Worm (Caenorhabditis elegans) whole organism, midembryonic: ENCODE results near the gene T21H3.1.

Source experiments
- T22C8.4 ChIP-seq: fragments of 200-800 bp; sonication (Bioruptor generic); IDR thresholded peaks from 2 replicates; pipeline ENCODE4 v1.3.6; 2022; ENCODE audit warnings: missing genetic modification characterization, missing compliant biosample characterization
- cog-1 ChIP-seq: sonication (generic microtip); optimal IDR thresholded peaks from 2 replicates; lab custom pipeline; 2016; ENCODE audit warnings: missing genetic modification characterization, missing compliant biosample characterization
- flt-1 ChIP-seq: fragments of 200-800 bp; sonication (Bioruptor generic); IDR thresholded peaks from 2 replicates; pipeline ENCODE4 v1.3.6; 2022; ENCODE audit warnings: missing genetic modification characterization, missing compliant biosample characterization
- klf-2 ChIP-seq: fragments of 200-800 bp; sonication (Bioruptor generic); conservative IDR thresholded peaks from 2 replicates; pipeline ENCODE4 v1.3.6; 2022; ENCODE audit warnings: missing genetic modification reagents, missing genetic modification characterization, missing compliant biosample characterization
- med-1 ChIP-seq: sonication (generic microtip); optimal IDR thresholded peaks from 2 replicates; lab custom pipeline; 2017; ENCODE audit warnings: missing genetic modification characterization, mild to moderate bottlenecking, missing compliant biosample characterization, antibody characterized with exemption, missing genetic modification reagents; ENCODE audit not compliant: insufficient read depth
- ref-1 ChIP-seq: fragments of 200-800 bp; sonication (Bioruptor generic); conservative IDR thresholded peaks from 2 replicates; pipeline ENCODE4 v1.3.6; 2022; ENCODE audit warnings: missing genetic modification reagents, missing genetic modification characterization, missing compliant biosample characterization
- tab-1 ChIP-seq: fragments of 200-800 bp; sonication (Bioruptor generic); IDR thresholded peaks from 2 replicates; pipeline ENCODE4 v1.3.6; 2022; ENCODE audit warnings: missing genetic modification characterization, missing compliant biosample characterization
- ztf-23 ChIP-seq: fragments of 200-800 bp; sonication (Bioruptor generic); IDR thresholded peaks from 2 replicates; pipeline ENCODE4 v1.3.6; 2022; ENCODE audit warnings: missing genetic modification reagents, missing genetic modification characterization, missing compliant biosample characterization
- ztf-29 ChIP-seq: fragments of 200-800 bp; sonication (Bioruptor generic); IDR thresholded peaks from 2 replicates; pipeline ENCODE4 v1.3.6; 2022; ENCODE audit warnings: missing genetic modification reagents, missing genetic modification characterization, missing compliant biosample characterization

DNA sequence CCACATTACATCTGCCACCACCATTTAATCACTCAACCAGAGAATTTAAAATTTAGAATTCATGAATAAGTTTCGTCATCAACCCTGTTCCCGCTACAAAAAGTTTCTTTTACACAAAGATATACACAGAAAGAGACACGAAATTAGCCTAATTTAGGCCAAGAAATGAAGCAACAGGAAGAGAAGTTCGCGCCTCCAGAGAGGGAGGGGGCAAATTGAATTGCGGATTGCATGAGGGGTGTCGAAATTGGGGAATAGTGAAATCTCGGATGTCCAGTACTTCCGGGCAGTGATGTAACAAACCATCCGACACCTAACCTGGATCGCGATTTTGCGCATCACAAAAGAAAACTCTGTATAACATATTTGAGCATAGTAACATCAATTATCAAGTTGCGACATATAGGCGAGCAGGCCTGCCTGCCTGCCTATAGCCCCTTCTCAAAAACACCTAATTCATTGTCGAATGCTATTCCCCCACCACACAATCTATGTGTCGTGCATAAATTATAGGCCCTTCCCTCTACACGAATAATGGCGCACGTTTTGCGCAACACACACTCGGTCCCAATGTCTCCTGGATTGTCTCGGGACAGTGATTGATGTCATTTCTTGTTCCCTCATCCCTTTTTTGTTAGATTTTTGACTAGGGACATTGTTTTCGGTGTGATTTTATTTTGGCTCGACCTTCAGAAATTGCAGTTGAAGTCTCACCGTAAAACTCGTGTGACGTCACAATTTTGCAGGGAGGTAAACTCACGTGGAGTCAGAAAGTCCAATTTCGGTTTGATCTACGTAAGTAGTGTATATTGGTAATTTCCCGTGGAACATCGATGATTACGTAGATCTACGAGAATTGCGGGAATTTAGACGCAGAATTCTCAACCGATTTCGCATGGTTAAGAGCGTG, 51.5 kb downstream of the T21H3.1 start:
- TF ChIP-seq flt-1 (GFP tag; lab: Robert Waterston, UW): no peak
- no peak for TF ChIP-seq klf-2 (GFP tag; lab: Robert Waterston, UW)
- TF ChIP-seq ztf-29 (GFP tag; lab: Robert Waterston, UW): no peak
- TF ChIP-seq med-1: no peak
- TF ChIP-seq ref-1 (GFP tag; lab: Robert Waterston, UW): no peak
- no peak for TF ChIP-seq ztf-23
- no peak for TF ChIP-seq tab-1 (GFP tag; lab: Robert Waterston, UW)
- no peak for TF ChIP-seq cog-1
- TF ChIP-seq T22C8.4: no peak
